Fruit fly (Drosophila melanogaster): ENCODE results near the gene CG32269.

The CG32269 gene

dm6 chr3L:3165399-3165798, 43.4 kb downstream of the CG32269 start (continued):
- TF ChIP-seq fd102C (GFP tag; optimal IDR thresholded peaks at IDR 0.05) (no peak), pita (GFP tag; optimal IDR thresholded peaks at IDR 0.05) (no peak), twi (tag; optimal IDR thresholded peaks at IDR 0.05) (peak; percentile 56), Usf (GFP tag; optimal IDR thresholded peaks at IDR 0.05) (no peak), CG5180 (GFP tag; optimal IDR thresholded peaks at IDR 0.05) (no peak), CG5953 (GFP tag; IDR thresholded peaks at IDR 0.05) (no peak), tx (GFP tag; optimal IDR thresholded peaks at IDR 0.05) (no peak), Pdp1 (GFP tag; optimal IDR thresholded peaks at IDR 0.05) (no peak), ab (GFP tag; optimal IDR thresholded peaks at IDR 0.05) (no peak), pan (optimal IDR thresholded peaks at IDR 0.05) (no peak), pan (GFP tag; optimal IDR thresholded peaks at IDR 0.05 in 1 of 2, IDR thresholded peaks at IDR 0.05 in 1 of 2) (no peak), cg (GFP tag; optimal IDR thresholded peaks at IDR 0.05) (peak; percentile 54), Lhr (GFP tag; optimal IDR thresholded peaks at IDR 0.05) (no peak)

DNA sequence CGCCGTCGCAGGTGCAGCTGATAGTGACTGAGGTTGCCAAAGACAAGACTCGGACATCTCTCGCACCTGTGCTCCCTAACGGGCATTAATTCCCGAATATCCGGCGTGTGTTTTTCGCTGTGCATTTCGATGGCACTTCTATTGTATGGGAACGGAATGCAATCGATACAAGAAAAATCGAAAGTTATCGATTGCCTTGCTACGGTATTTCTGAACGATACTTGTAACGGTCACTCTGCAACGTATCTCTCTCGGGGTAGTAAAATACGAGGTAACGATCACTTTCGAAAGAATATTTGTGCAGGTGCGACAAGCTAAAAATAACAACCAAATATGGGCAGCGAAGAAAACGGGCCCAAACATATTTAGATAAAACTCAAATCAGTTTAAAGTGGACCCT, 43.8 kb downstream of the CG32269 start, which contains the start of gene CG32280:
Gene CG32280, plus strand, starts transcription at position 231 of the 400 bp plus-strand sequence.
- TF ChIP-seq hb (GFP tag; IDR thresholded peaks at IDR 0.05; ENCODE audit: partially characterized antibody) (peak; percentile 73), chn (GFP tag; optimal IDR thresholded peaks at IDR 0.05) (no peak), CG12219 (GFP tag; optimal IDR thresholded peaks at IDR 0.05) (no peak), ttk (GFP tag; IDR thresholded peaks at IDR 0.05) (0 out of 2 replicates have a peak, but pooled peaks have one; percentile 7), HLHmδ (GFP tag; optimal IDR thresholded peaks at IDR 0.05) (peak; percentile 69), CG30020 (tag; optimal IDR thresholded peaks at IDR 0.05) (peak; percentile 31), HHEX (GFP tag; optimal IDR thresholded peaks at IDR 0.05) (peak; percentile 47), Dref (GFP tag; IDR thresholded peaks at IDR 0.05) (peak; percentile 96), slp2 (GFP tag; optimal IDR thresholded peaks at IDR 0.05) (peak; percentile 24), al (GFP tag; IDR thresholded peaks at IDR 0.05) (no peak), CG34224 (GFP tag; IDR thresholded peaks at IDR 0.05; ENCODE audit: partially characterized antibody) (peak; percentile 90), fd64A (GFP tag; optimal IDR thresholded peaks at IDR 0.05) (no peak), CG15269 (tag; optimal IDR thresholded peaks at IDR 0.05) (no peak), Dfd (GFP tag; optimal IDR thresholded peaks at IDR 0.05) (no peak), pros (GFP tag; optimal IDR thresholded peaks at IDR 0.05) (no peak), pb (GFP tag; optimal IDR thresholded peaks at IDR 0.05) (peak; percentile 7), Myb (GFP tag; optimal IDR thresholded peaks at IDR 0.05) (peak; percentile 82), CG14441 (GFP tag; IDR thresholded peaks at IDR 0.05) (peak; percentile 46; the same call in 1 of the 2 replicates), CG4617 (GFP tag; optimal IDR thresholded peaks at IDR 0.05; ENCODE audit: borderline replicate concordance) (peak; percentile 52), Dp (GFP tag; optimal IDR thresholded peaks at IDR 0.05) (peak; percentile 28), CG10543 (GFP tag; optimal IDR thresholded peaks at IDR 0.05) (peak; percentile 10), p53 (GFP tag; optimal IDR thresholded peaks at IDR 0.05) (no peak), CG16813 (GFP tag; IDR thresholded peaks at IDR 0.05; ENCODE audit: partially characterized antibody) (peak; percentile 82), bsh (GFP tag; optimal IDR thresholded peaks at IDR 0.05) (no peak), chm (GFP tag; IDR thresholded peaks at IDR 0.05) (peak; percentile 40; the same call in 1 of the 2 replicates), HLH54F (GFP tag; optimal IDR thresholded peaks at IDR 0.05) (peak; percentile 3), E2f2 (GFP tag; IDR thresholded peaks at IDR 0.05) (peak; percentile 45; the same call in 1 of the 2 replicates), disco-r (GFP tag; optimal IDR thresholded peaks at IDR 0.05) (no peak), Dip3 (GFP tag; optimal IDR thresholded peaks at IDR 0.05) (no peak), Dad (GFP tag; optimal IDR thresholded peaks at IDR 0.05) (peak; percentile 32), zfh1 (GFP tag; IDR thresholded peaks at IDR 0.05) (0 out of 3 replicates have a peak, but pooled peaks have one; percentile 51), pho (GFP tag; optimal IDR thresholded peaks at IDR 0.05) (no peak), jumu (GFP tag; optimal IDR thresholded peaks at IDR 0.05) (peak; percentile 21), btn (GFP tag; optimal IDR thresholded peaks at IDR 0.05) (no peak), slou (GFP tag; optimal IDR thresholded peaks at IDR 0.05) (no peak), Scr (GFP tag; IDR thresholded peaks at IDR 0.05; ENCODE audit: partially characterized antibody) (peak; percentile 84), CG14860 (GFP tag; IDR thresholded peaks at IDR 0.05; ENCODE audit: partially characterized antibody) (peak; percentile 82)
